Worm (Caenorhabditis elegans) whole organism, L2 larva: ENCODE measurements around the gene srx-29.

Source experiments
- alr-1 ChIP-seq: fragments of 150-350 bp; optimal IDR thresholded peaks from 2 replicates; lab custom pipeline; 2014; ENCODE audit warnings: missing biosample characterization, missing genetic modification characterization
- ceh-82 ChIP-seq: fragments of 150-350 bp; optimal IDR thresholded peaks from 2 replicates; lab custom pipeline; 2014; ENCODE audit warnings: missing biosample characterization, missing genetic modification characterization
- lin-13 ChIP-seq: fragments of 150-350 bp; optimal IDR thresholded peaks from 2 replicates; lab custom pipeline; 2014; ENCODE audit warnings: missing biosample characterization, missing genetic modification reagents, missing genetic modification characterization
- lin-39 ChIP-seq: fragments of 150-350 bp; optimal IDR thresholded peaks from 2 replicates; lab custom pipeline; 2014; ENCODE audit warnings: missing biosample characterization, missing genetic modification reagents, missing genetic modification characterization
- mab-5 ChIP-seq: fragments of 150-350 bp; optimal IDR thresholded peaks from 2 replicates; lab custom pipeline; 2014; ENCODE audit warnings: missing biosample characterization, missing genetic modification characterization
- mdl-1 ChIP-seq, 2 experiments: fragments of 150-350 bp in 1 of 2; sonication (generic microtip) in 1 of 2; optimal IDR thresholded peaks; 2 replicates each; lab custom pipeline; 2017; ENCODE audit warnings: missing biosample characterization in 2 of 2, missing genetic modification characterization in 2 of 2
- nhr-11 ChIP-seq: fragments of 150-350 bp; optimal IDR thresholded peaks from 2 replicates; lab custom pipeline; 2014; ENCODE audit warnings: missing biosample characterization, missing genetic modification characterization
- nhr-23 ChIP-seq: fragments of 150-350 bp; optimal IDR thresholded peaks from 2 replicates; lab custom pipeline; 2014; ENCODE audit warnings: missing biosample characterization, missing genetic modification reagents, missing genetic modification characterization
- nhr-237 ChIP-seq: fragments of 150-350 bp; optimal IDR thresholded peaks from 2 replicates; lab custom pipeline; 2014; ENCODE audit warnings: missing biosample characterization, missing genetic modification characterization
- nhr-6 ChIP-seq: fragments of 150-350 bp; optimal IDR thresholded peaks from 2 replicates; lab custom pipeline; 2014; ENCODE audit warnings: missing biosample characterization, missing genetic modification characterization
- skn-1 ChIP-seq: sonication (generic microtip); optimal IDR thresholded peaks from 2 replicates; lab custom pipeline; 2017; ENCODE audit warnings: missing biosample characterization, missing genetic modification characterization
- snpc-4 ChIP-seq: fragments of 150-350 bp; optimal IDR thresholded peaks from 2 replicates; lab custom pipeline; 2014; ENCODE audit warnings: missing biosample characterization, missing genetic modification characterization

- TF ChIP-seq alr-1, result no peak
- no peak for TF ChIP-seq mab-5 (tag; lab: Kevin White, UChicago)
- TF ChIP-seq nhr-6 (tag; lab: Kevin White, UChicago), result no peak
- no peak for TF ChIP-seq lin-13 (GFP tag; lab: Kevin White, UChicago)
- no peak for TF ChIP-seq nhr-11 (tag; lab: Kevin White, UChicago)
- TF ChIP-seq snpc-4, result no peak
- TF ChIP-seq skn-1 (tag; lab: Kevin White, UChicago), result no peak
- TF ChIP-seq ceh-82 (tag; lab: Kevin White, UChicago), result no peak
- TF ChIP-seq nhr-23 (tag; lab: Kevin White, UChicago), result no peak
- TF ChIP-seq mdl-1 (tag; optimal IDR thresholded peaks at IDR 0.05; lab: Kevin White, UChicago), result no peak
- TF ChIP-seq lin-39 (tag; lab: Kevin White, UChicago), result no peak
- no peak for TF ChIP-seq nhr-237 (tag; lab: Kevin White, UChicago)
These were observed 6.7 kb upstream of the srx-29 start, which contains the start of gene twk-34 for ce11 chrV:15704745-15705144.
